Worm (Caenorhabditis elegans) whole organism, L1 larva: Measurements from ENCODE around the gene dod-21.

Source experiments
- ama-1 ChIP-seq: fragments of 150-350 bp; optimal IDR thresholded peaks from 2 replicates; lab custom pipeline; 2014
- dpl-1 ChIP-seq, 3 experiments: fragments of 150-350 bp in 2 of 3; sonication (generic microtip) in 1 of 3; optimal IDR thresholded peaks; 2 replicates each; lab custom pipeline; 2014 to 2017; ENCODE audit warnings: missing biosample characterization in 3 of 3, missing genetic modification characterization in 3 of 3, missing genetic modification reagents in 3 of 3
- nhr-237 ChIP-seq: fragments of 150-350 bp; optimal IDR thresholded peaks from 2 replicates; lab custom pipeline; 2014; ENCODE audit warnings: missing biosample characterization, missing genetic modification characterization

DNA sequence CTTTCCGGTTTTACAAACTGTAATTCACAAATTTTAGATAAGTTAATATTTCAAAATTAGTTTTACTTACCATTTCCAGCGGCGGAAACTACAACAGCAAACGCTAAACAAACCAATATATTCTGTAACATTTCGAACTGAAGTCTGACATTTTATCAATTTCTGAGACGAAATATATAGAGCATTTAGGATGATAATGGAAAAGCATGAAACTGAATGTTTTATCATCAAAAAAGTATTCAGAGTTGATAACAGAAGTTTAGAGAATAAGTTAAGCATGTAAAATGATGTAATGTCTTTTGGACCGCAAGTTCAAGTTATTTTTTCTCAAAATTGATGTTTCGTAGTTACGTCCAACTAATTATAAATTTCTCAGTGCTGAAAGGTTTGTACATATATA, 32.6 kb downstream of the dod-21 start, which contains the start of gene F55G11.2:
- TF ChIP-seq nhr-237 (tag; lab: Kevin White, UChicago), result no peak
- no peak for TF ChIP-seq dpl-1 (GFP tag; optimal IDR thresholded peaks at IDR 0.05; lab: Kevin White, UChicago)
- no peak for TF ChIP-seq ama-1 (lab: Kevin White, UChicago)
